Fruit fly (Drosophila melanogaster): ENCODE measurements around the gene CG1231.

CG1231 gene

DNA sequence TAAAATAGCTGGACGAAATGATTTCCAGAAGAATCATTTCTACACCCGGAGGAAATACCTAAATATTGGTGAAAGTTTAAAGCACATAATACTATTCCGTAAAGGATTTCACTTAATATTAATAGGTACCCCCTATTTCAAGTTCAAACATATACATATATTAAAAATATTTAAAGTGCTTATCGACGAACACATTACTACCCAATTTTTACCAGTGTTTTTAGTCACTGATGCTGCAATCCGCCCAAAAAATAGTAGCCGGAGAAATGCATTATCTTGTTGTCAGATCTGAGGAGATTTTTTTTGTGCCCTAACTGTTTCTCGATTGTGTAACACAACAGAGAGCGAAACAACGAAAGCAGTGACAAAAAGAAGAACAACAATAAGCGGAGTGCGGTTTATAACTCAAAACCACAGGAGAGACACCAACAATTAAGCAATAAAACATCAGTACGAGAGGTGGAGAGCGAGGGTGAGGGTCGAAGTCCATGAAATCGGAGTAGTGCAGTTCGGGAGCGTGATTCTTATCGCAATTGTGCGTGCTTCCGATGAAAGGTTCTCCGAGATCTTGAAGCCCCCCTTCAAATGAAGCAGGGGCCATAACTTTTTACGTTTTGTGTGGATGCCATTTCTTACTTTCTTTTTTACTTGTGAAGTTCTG is 24.8 kb downstream of the CG1231 start:
- TF ChIP-seq Hnf4 (GFP tag; optimal IDR thresholded peaks at IDR 0.05) (peak; percentile 27), psq (GFP tag; optimal IDR thresholded peaks at IDR 0.05) (peak; percentile 37), Vsx2 (GFP tag; optimal IDR thresholded peaks at IDR 0.05; ENCODE audit: partially characterized antibody) (no peak)

DNA sequence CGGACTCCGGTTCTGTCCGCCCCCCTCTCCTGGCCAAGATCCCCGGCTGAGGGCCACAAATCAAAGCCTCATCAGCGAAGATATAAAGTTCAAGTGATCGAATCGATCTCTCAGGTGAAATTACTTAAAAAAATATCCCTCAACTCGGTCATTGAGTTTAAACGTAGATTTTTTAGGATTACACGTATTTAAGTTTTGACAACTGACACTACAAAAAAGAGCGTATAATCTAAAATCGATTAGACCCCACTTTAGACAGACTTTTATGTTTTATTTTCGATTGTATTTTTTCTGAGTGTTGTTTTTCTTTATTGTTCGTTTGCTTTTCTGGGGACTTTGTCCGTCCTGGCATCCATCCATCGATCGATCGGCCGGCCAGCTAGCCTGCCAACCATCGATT is 28.9 kb downstream of the CG1231 start:
- TF ChIP-seq rgr (GFP tag; optimal IDR thresholded peaks at IDR 0.05) (peak; percentile 3), br (GFP tag; optimal IDR thresholded peaks at IDR 0.05) (peak; percentile 11), dmrt93B (GFP tag; optimal IDR thresholded peaks at IDR 0.05) (no peak), h (GFP tag; optimal IDR thresholded peaks at IDR 0.05) (peak; percentile 4), foxo (GFP tag; optimal IDR thresholded peaks at IDR 0.05) (peak in 1 of 2 experiments; percentile 16), Dif (GFP tag; optimal IDR thresholded peaks at IDR 0.05; ENCODE audit: partially characterized antibody) (no peak), N (GFP tag; optimal IDR thresholded peaks at IDR 0.05) (no peak), CG32264 (GFP tag; optimal IDR thresholded peaks at IDR 0.05) (no peak), OdsH (GFP tag; optimal IDR thresholded peaks at IDR 0.05) (peak; percentile 3), Myc (optimal IDR thresholded peaks at IDR 0.05) (no peak), Hnf4 (GFP tag; optimal IDR thresholded peaks at IDR 0.05) (no peak)

DNA sequence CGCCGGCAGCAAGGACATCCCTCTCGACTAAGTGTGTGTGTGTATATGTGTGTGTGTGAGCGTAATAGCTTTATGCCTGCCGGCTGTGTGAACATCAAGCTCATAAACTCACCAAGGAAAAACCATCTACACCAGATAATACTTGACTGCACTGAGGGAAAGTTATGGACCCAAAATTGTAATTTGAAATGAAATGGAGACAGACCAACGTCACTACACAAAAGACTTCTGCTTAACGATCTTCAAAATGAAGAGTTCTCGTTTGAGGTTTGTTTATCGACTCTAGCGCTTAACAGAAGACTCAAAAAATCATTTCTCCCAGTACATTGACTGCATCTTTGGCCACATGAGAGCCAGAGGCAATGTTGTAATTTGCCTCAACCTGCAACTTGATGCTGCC is 31.9 kb downstream of the CG1231 start:
- TF ChIP-seq Dif (GFP tag; optimal IDR thresholded peaks at IDR 0.05; ENCODE audit: partially characterized antibody) (no peak), Mio (GFP tag; optimal IDR thresholded peaks at IDR 0.05) (no peak), br (GFP tag; optimal IDR thresholded peaks at IDR 0.05) (peak; percentile 59), Hr83 (GFP tag; optimal IDR thresholded peaks at IDR 0.05; ENCODE audit: poor library complexity, severe bottlenecking) (no peak), HLH106 (tag; optimal IDR thresholded peaks at IDR 0.05) (peak; percentile 43), CG9705 (GFP tag; optimal IDR thresholded peaks at IDR 0.05) (no peak), Hnf4 (GFP tag; optimal IDR thresholded peaks at IDR 0.05) (peak; percentile 23), GATAd (GFP tag; optimal IDR thresholded peaks at IDR 0.05) (no peak), Rel (GFP tag; optimal IDR thresholded peaks at IDR 0.05) (no peak), Rel (tag; optimal IDR thresholded peaks at IDR 0.05) (no peak), rgr (GFP tag; optimal IDR thresholded peaks at IDR 0.05) (peak; percentile 52), CG32264 (GFP tag; optimal IDR thresholded peaks at IDR 0.05) (no peak), Dfd (GFP tag; optimal IDR thresholded peaks at IDR 0.05) (no peak), Abd-B (GFP tag; optimal IDR thresholded peaks at IDR 0.05) (no peak), dmrt93B (GFP tag; optimal IDR thresholded peaks at IDR 0.05) (peak; percentile 20), Sp1 (GFP tag; optimal IDR thresholded peaks at IDR 0.05) (peak; percentile 39), h (GFP tag; optimal IDR thresholded peaks at IDR 0.05) (peak; percentile 52), Myc (optimal IDR thresholded peaks at IDR 0.05) (no peak), foxo (GFP tag; optimal IDR thresholded peaks at IDR 0.05) (peak in 1 of 2 experiments; percentile 60), usp (GFP tag; optimal IDR thresholded peaks at IDR 0.05) (no peak), brk (GFP tag; optimal IDR thresholded peaks at IDR 0.05) (no peak), jim (GFP tag; optimal IDR thresholded peaks at IDR 0.05) (no peak), tai (GFP tag; optimal IDR thresholded peaks at IDR 0.05) (no peak), sv (GFP tag; optimal IDR thresholded peaks at IDR 0.05) (no peak), lola (GFP tag; optimal IDR thresholded peaks at IDR 0.05) (no peak), Jra (GFP tag; optimal IDR thresholded peaks at IDR 0.05) (no peak), ey (GFP tag; optimal IDR thresholded peaks at IDR 0.05) (peak; percentile 59), woc (GFP tag; optimal IDR thresholded peaks at IDR 0.05) (peak; percentile 50), OdsH (GFP tag; optimal IDR thresholded peaks at IDR 0.05) (peak; percentile 46), dl (GFP tag; optimal IDR thresholded peaks at IDR 0.05; ENCODE audit: insufficient read depth in 1 of 2, partially characterized antibody in 2 of 2) (no peak), CrebA (GFP tag; optimal IDR thresholded peaks at IDR 0.05; ENCODE audit: borderline replicate concordance) (no peak), psq (GFP tag; optimal IDR thresholded peaks at IDR 0.05) (peak; percentile 43), sage (GFP tag; optimal IDR thresholded peaks at IDR 0.05) (no peak), Vsx2 (GFP tag; optimal IDR thresholded peaks at IDR 0.05; ENCODE audit: partially characterized antibody) (no peak), N (GFP tag; optimal IDR thresholded peaks at IDR 0.05) (no peak), fru (GFP tag; optimal IDR thresholded peaks at IDR 0.05) (peak; percentile 71), Hr78 (GFP tag; optimal IDR thresholded peaks at IDR 0.05) (no peak), pan (optimal IDR thresholded peaks at IDR 0.05) (no peak), dsf (GFP tag; optimal IDR thresholded peaks at IDR 0.05; ENCODE audit: borderline replicate concordance) (no peak)

Data from whole organism, wandering third instar larva.